Fruit fly (Drosophila melanogaster): ENCODE data around the gene CG32264.

Gene CG32264

dm6 chr3L:3826541-3826940 lies 20.3 kb upstream of the CG32264 start (continued):
- TF ChIP-seq CG15011 (GFP tag; optimal IDR thresholded peaks at IDR 0.05), result peak; percentile 50
- no peak for TF ChIP-seq CG12744 (GFP tag; optimal IDR thresholded peaks at IDR 0.05)
- peak; percentile 62 for TF ChIP-seq CG12219 (GFP tag; optimal IDR thresholded peaks at IDR 0.05)
- peak; percentile 49; the same call in 1 of the 2 replicates for TF ChIP-seq Oaz (GFP tag; IDR thresholded peaks at IDR 0.05)
- TF ChIP-seq Ravus (GFP tag; IDR thresholded peaks at IDR 0.05), result peak; percentile 59
- no peak for TF ChIP-seq CG33213 (GFP tag; optimal IDR thresholded peaks at IDR 0.05)
- TF ChIP-seq nau (GFP tag; optimal IDR thresholded peaks at IDR 0.05), result no peak
- TF ChIP-seq zfh2 (GFP tag; optimal IDR thresholded peaks at IDR 0.05), result no peak
- TF ChIP-seq bsh (GFP tag; optimal IDR thresholded peaks at IDR 0.05), result peak in 1 of 2 experiments; percentile 85
- TF ChIP-seq CG2875 (GFP tag; optimal IDR thresholded peaks at IDR 0.05), result peak; percentile 53
- peak; percentile 86 for TF ChIP-seq CG3281 (GFP tag; optimal IDR thresholded peaks at IDR 0.05)
- peak; percentile 15 for TF ChIP-seq Hsf (GFP tag; optimal IDR thresholded peaks at IDR 0.05)
- TF ChIP-seq ase (GFP tag; IDR thresholded peaks at IDR 0.05), result peak; percentile 65; the same call in 2 of the 3 replicates
- peak; percentile 83 for TF ChIP-seq CG8388 (GFP tag; optimal IDR thresholded peaks at IDR 0.05)
- TF ChIP-seq CG13775 (GFP tag; optimal IDR thresholded peaks at IDR 0.05), result peak; percentile 71
- TF ChIP-seq rib (GFP tag; IDR thresholded peaks at IDR 0.05), result no peak
- peak; percentile 72 for TF ChIP-seq CG14050 (GFP tag; IDR thresholded peaks at IDR 0.05)
- TF ChIP-seq Adf1 (GFP tag; IDR thresholded peaks at IDR 0.05), result peak; percentile 48; the same call in 1 of the 2 replicates
- peak; percentile 83 for TF ChIP-seq CG17359 (tag; optimal IDR thresholded peaks at IDR 0.05)
- TF ChIP-seq HHEX (GFP tag; optimal IDR thresholded peaks at IDR 0.05), result peak; percentile 82
- TF ChIP-seq dysf (GFP tag; IDR thresholded peaks at IDR 0.05), result peak; percentile 87
- TF ChIP-seq Awh (GFP tag; IDR thresholded peaks at IDR 0.05), result peak; percentile 94
- peak; percentile 76 for TF ChIP-seq tap (tag; optimal IDR thresholded peaks at IDR 0.05)
- TF ChIP-seq CG7556 (GFP tag; optimal IDR thresholded peaks at IDR 0.05), result peak; percentile 90
- TF ChIP-seq Dfd (GFP tag; optimal IDR thresholded peaks at IDR 0.05), result no peak
- peak; percentile 55 for TF ChIP-seq CG12942 (GFP tag; optimal IDR thresholded peaks at IDR 0.05)
- TF ChIP-seq CG5180 (GFP tag; optimal IDR thresholded peaks at IDR 0.05), result peak; percentile 54
- peak; percentile 81 for TF ChIP-seq CG6765 (GFP tag; optimal IDR thresholded peaks at IDR 0.05)
- TF ChIP-seq Dek (tag; optimal IDR thresholded peaks at IDR 0.05), result peak; percentile 85
- TF ChIP-seq eyg (GFP tag; optimal IDR thresholded peaks at IDR 0.05), result no peak
- TF ChIP-seq Rfx (GFP tag; IDR thresholded peaks at IDR 0.05), result peak; percentile 84
- TF ChIP-seq CG12659 (GFP tag; optimal IDR thresholded peaks at IDR 0.05), result peak; percentile 84
- peak; percentile 72 for TF ChIP-seq CG2120 (GFP tag; optimal IDR thresholded peaks at IDR 0.05)
- TF ChIP-seq br (optimal IDR thresholded peaks at IDR 0.05), result no peak
- no peak for TF ChIP-seq usp (GFP tag; optimal IDR thresholded peaks at IDR 0.05)
- peak; percentile 69 for TF ChIP-seq bcd (GFP tag; optimal IDR thresholded peaks at IDR 0.05)
- peak; percentile 71 for TF ChIP-seq wor (GFP tag; IDR thresholded peaks at IDR 0.05)
- TF ChIP-seq CrebB (tag; optimal IDR thresholded peaks at IDR 0.05), result peak; percentile 83
- no peak for TF ChIP-seq CG8290 (GFP tag; optimal IDR thresholded peaks at IDR 0.05)
- TF ChIP-seq CG8290 (tag; optimal IDR thresholded peaks at IDR 0.05), result no peak
- TF ChIP-seq BEAF-32 (GFP tag; optimal IDR thresholded peaks at IDR 0.05), result no peak
- no peak for TF ChIP-seq CG1792 (GFP tag; optimal IDR thresholded peaks at IDR 0.05)
- TF ChIP-seq ash1 (GFP tag; optimal IDR thresholded peaks at IDR 0.05), result no peak
- peak; percentile 76 for TF ChIP-seq BtbVII (GFP tag; optimal IDR thresholded peaks at IDR 0.05)
- peak; percentile 52 for TF ChIP-seq CG3407 (GFP tag; optimal IDR thresholded peaks at IDR 0.05)
- TF ChIP-seq CG1647 (GFP tag; optimal IDR thresholded peaks at IDR 0.05), result no peak
- no peak for TF ChIP-seq btn (GFP tag; optimal IDR thresholded peaks at IDR 0.05)
- no peak for TF ChIP-seq sna (GFP tag; IDR thresholded peaks at IDR 0.05; ENCODE audit: partially characterized antibody)
- TF ChIP-seq ewg (GFP tag; optimal IDR thresholded peaks at IDR 0.05), result peak; percentile 95
- no peak for TF ChIP-seq luna (GFP tag; optimal IDR thresholded peaks at IDR 0.05)
- no peak for TF ChIP-seq gfzf (GFP tag; optimal IDR thresholded peaks at IDR 0.05)
- TF ChIP-seq kni (GFP tag; optimal IDR thresholded peaks at IDR 0.05), result no peak
